Worm (Caenorhabditis elegans) whole organism, late embryonic: ENCODE measurements around the gene elo-7.

Experiments
- C08G9.2 ChIP-seq: sonication (generic microtip); optimal IDR thresholded peaks from 2 replicates; lab custom pipeline; 2016; ENCODE audit warnings: mild to moderate bottlenecking, missing genetic modification characterization, moderate library complexity, missing compliant biosample characterization
- C38D4.7 ChIP-seq: fragments of 200-800 bp; sonication (Bioruptor generic); optimal IDR thresholded peaks from 2 replicates; lab custom pipeline; 2018; ENCODE audit warnings: mild to moderate bottlenecking, missing genetic modification characterization, moderate library complexity, missing compliant biosample characterization
- F13H6.1 ChIP-seq: sonication (generic microtip); optimal IDR thresholded peaks from 2 replicates; lab custom pipeline; 2016; ENCODE audit warnings: missing genetic modification characterization, missing compliant biosample characterization
- K09A11.1 ChIP-seq: sonication (generic microtip); optimal IDR thresholded peaks from 2 replicates; lab custom pipeline; 2017; ENCODE audit warnings: antibody characterized with exemption, mild to moderate bottlenecking, missing genetic modification characterization, missing compliant biosample characterization; ENCODE audit not compliant: insufficient read depth
- ama-1 ChIP-seq: fragments of 150-350 bp; optimal IDR thresholded peaks from 2 replicates; lab custom pipeline; 2014
- ceh-14 ChIP-seq: sonication (generic microtip); optimal IDR thresholded peaks from 2 replicates; lab custom pipeline; 2016; ENCODE audit warnings: missing genotype, missing genetic modification characterization, missing compliant biosample characterization
- ceh-18 ChIP-seq: sonication (generic microtip); optimal IDR thresholded peaks from 2 replicates; lab custom pipeline; 2016; ENCODE audit warnings: missing genetic modification characterization, missing compliant biosample characterization
- ceh-30 ChIP-seq: fragments of 150-350 bp; optimal IDR thresholded peaks from 2 replicates; lab custom pipeline; 2014; ENCODE audit warnings: missing biosample characterization, missing genetic modification characterization
- ceh-34 ChIP-seq: sonication (generic microtip); optimal IDR thresholded peaks from 2 replicates; lab custom pipeline; 2016; ENCODE audit warnings: mild to moderate bottlenecking, missing genetic modification characterization, missing compliant biosample characterization
- ceh-45 ChIP-seq: fragments of 200-800 bp; sonication (Bioruptor generic); IDR thresholded peaks from 2 replicates; pipeline ENCODE4 v1.3.6; 2022; ENCODE audit warnings: missing genetic modification reagents, missing genetic modification characterization, missing compliant biosample characterization
- ceh-48 ChIP-seq: sonication (generic microtip); optimal IDR thresholded peaks from 2 replicates; lab custom pipeline; 2016; ENCODE audit warnings: missing genetic modification characterization, inconsistent platforms, missing compliant biosample characterization
- che-1 ChIP-seq: sonication (generic microtip); optimal IDR thresholded peaks from 2 replicates; lab custom pipeline; 2016; ENCODE audit warnings: mild to moderate bottlenecking, missing genetic modification characterization, missing compliant biosample characterization
- dmd-4 ChIP-seq: sonication (generic microtip); optimal IDR thresholded peaks from 2 replicates; lab custom pipeline; 2016; ENCODE audit warnings: borderline replicate concordance, missing genetic modification characterization, missing compliant biosample characterization
- elt-2 ChIP-seq: sonication (generic microtip); optimal IDR thresholded peaks from 2 replicates; lab custom pipeline; 2016; ENCODE audit warnings: missing genetic modification reagents, missing genetic modification characterization, missing compliant biosample characterization
- elt-4 ChIP-seq: sonication (generic microtip); optimal IDR thresholded peaks from 2 replicates; lab custom pipeline; 2016; ENCODE audit warnings: missing genetic modification characterization, missing compliant biosample characterization
- ets-4 ChIP-seq: sonication (generic microtip); optimal IDR thresholded peaks from 2 replicates; lab custom pipeline; 2016; ENCODE audit warnings: missing genetic modification characterization, missing compliant biosample characterization
- eyg-1 ChIP-seq: sonication (generic microtip); optimal IDR thresholded peaks from 2 replicates; lab custom pipeline; 2016; ENCODE audit warnings: missing genotype, missing genetic modification characterization, missing compliant biosample characterization
- fax-1 ChIP-seq: sonication (generic microtip); optimal IDR thresholded peaks from 2 replicates; lab custom pipeline; 2016; ENCODE audit warnings: missing genotype, missing genetic modification characterization, missing compliant biosample characterization
- fkh-10 ChIP-seq: fragments of 150-350 bp; optimal IDR thresholded peaks from 2 replicates; lab custom pipeline; 2014; ENCODE audit warnings: missing biosample characterization, missing genetic modification reagents, missing genetic modification characterization
- hlh-30 ChIP-seq: sonication (generic microtip); optimal IDR thresholded peaks from 2 replicates; lab custom pipeline; 2017; ENCODE audit warnings: antibody characterized with exemption, missing genetic modification characterization, missing compliant biosample characterization; ENCODE audit not compliant: insufficient read depth
- hlh-8 ChIP-seq: sonication (generic microtip); optimal IDR thresholded peaks from 2 replicates; lab custom pipeline; 2016; ENCODE audit warnings: missing genotype, missing genetic modification characterization, missing compliant biosample characterization
- lim-6 ChIP-seq: sonication (generic microtip); optimal IDR thresholded peaks from 2 replicates; lab custom pipeline; 2016; ENCODE audit warnings: missing genetic modification characterization, missing compliant biosample characterization
- nfya-1 ChIP-seq: sonication (generic microtip); optimal IDR thresholded peaks from 2 replicates; lab custom pipeline; 2017; ENCODE audit warnings: missing genetic modification characterization, mild to moderate bottlenecking, missing compliant biosample characterization, antibody characterized with exemption, moderate library complexity
- npax-4 ChIP-seq: sonication (generic microtip); optimal IDR thresholded peaks from 2 replicates; lab custom pipeline; 2016; ENCODE audit warnings: missing genetic modification characterization, missing compliant biosample characterization
- odd-2 ChIP-seq: sonication (generic microtip); optimal IDR thresholded peaks from 2 replicates; lab custom pipeline; 2017; ENCODE audit warnings: antibody characterized with exemption, mild to moderate bottlenecking, missing genetic modification characterization, missing compliant biosample characterization
- pag-3 ChIP-seq: sonication (generic microtip); optimal IDR thresholded peaks from 2 replicates; lab custom pipeline; 2016; ENCODE audit warnings: missing compliant biosample characterization, missing genetic modification characterization, borderline replicate concordance
- pax-1 ChIP-seq: fragments of 150-350 bp; optimal IDR thresholded peaks from 2 replicates; lab custom pipeline; 2014; ENCODE audit warnings: missing biosample characterization, missing genetic modification characterization
- pqm-1 ChIP-seq: sonication (generic microtip); optimal IDR thresholded peaks from 2 replicates; lab custom pipeline; 2016; ENCODE audit warnings: missing genetic modification characterization, missing compliant biosample characterization
- ref-2 ChIP-seq: sonication (generic microtip); optimal IDR thresholded peaks from 2 replicates; lab custom pipeline; 2016; ENCODE audit warnings: missing genetic modification characterization, missing compliant biosample characterization
- rnt-1 ChIP-seq: sonication (generic microtip); optimal IDR thresholded peaks from 2 replicates; lab custom pipeline; 2016; ENCODE audit warnings: missing genetic modification characterization, missing compliant biosample characterization
- syd-9 ChIP-seq: sonication (generic microtip); optimal IDR thresholded peaks from 2 replicates; lab custom pipeline; 2016; ENCODE audit warnings: mild to moderate bottlenecking, missing genetic modification characterization, moderate library complexity, missing compliant biosample characterization
- ttx-3 ChIP-seq: sonication (generic microtip); optimal IDR thresholded peaks from 2 replicates; lab custom pipeline; 2016; ENCODE audit warnings: missing genetic modification reagents, missing genetic modification characterization, missing compliant biosample characterization
- unc-55 ChIP-seq: sonication (generic microtip); optimal IDR thresholded peaks from 2 replicates; lab custom pipeline; 2017; ENCODE audit warnings: missing biosample characterization, missing genetic modification reagents, missing genetic modification characterization
- zip-5 ChIP-seq: sonication (generic microtip); optimal IDR thresholded peaks from 2 replicates; lab custom pipeline; 2016; ENCODE audit warnings: missing genetic modification characterization, missing compliant biosample characterization

elo-7 gene

ce11 chrIV:9537500-9537899 is 7.8 kb downstream of the elo-7 start:
- no peak for TF ChIP-seq F13H6.1 (tag; lab: Kevin White, UChicago)
- TF ChIP-seq elt-2 (tag; lab: Kevin White, UChicago), result peak; percentile 2

- peak; percentile 96 for TF ChIP-seq unc-55 (GFP tag; lab: Kevin White, UChicago)
- TF ChIP-seq ceh-48, result no peak
- TF ChIP-seq ceh-18 (tag; lab: Kevin White, UChicago), result peak; percentile 66
- peak; percentile 28 for TF ChIP-seq rnt-1 (tag; lab: Kevin White, UChicago)
- TF ChIP-seq zip-5, result no peak
- no peak for TF ChIP-seq C08G9.2 (tag; lab: Kevin White, UChicago)
- TF ChIP-seq hlh-8 (tag; lab: Kevin White, UChicago), result no peak
- no peak for TF ChIP-seq ama-1
- TF ChIP-seq hlh-30 (tag; lab: Kevin White, UChicago), result no peak
Measured at ce11 chrIV:9538214-9538613, 8.5 kb downstream of the elo-7 start.

ce11 chrIV:9540342-9540856 is 10.7 kb downstream of the elo-7 start, which contains the start of gene fbl-1:
Gene fbl-1 (plus strand): TSS chrIV:9540806.
- TF ChIP-seq ets-4 (tag; lab: Kevin White, UChicago), result no peak
- no peak for TF ChIP-seq C38D4.7
- TF ChIP-seq lim-6 (tag; lab: Kevin White, UChicago), result no peak
- no peak for TF ChIP-seq ceh-14 (tag; lab: Kevin White, UChicago)
- TF ChIP-seq elt-4 (tag; lab: Kevin White, UChicago), result no peak
- TF ChIP-seq ceh-45 (GFP tag; lab: Robert Waterston, UW), result no peak
- no peak for TF ChIP-seq nfya-1 (tag; lab: Kevin White, UChicago)
- TF ChIP-seq ref-2 (tag; lab: Kevin White, UChicago), result no peak
- TF ChIP-seq pax-1 (tag; lab: Kevin White, UChicago), result no peak
- no peak for TF ChIP-seq rnt-1 (tag; lab: Kevin White, UChicago)
- no peak for TF ChIP-seq K09A11.1
- no peak for TF ChIP-seq npax-4 (tag; lab: Kevin White, UChicago)
- TF ChIP-seq ttx-3 (tag; lab: Kevin White, UChicago), result no peak
- TF ChIP-seq eyg-1 (tag; lab: Kevin White, UChicago), result no peak
- TF ChIP-seq pqm-1 (tag; lab: Kevin White, UChicago), result no peak
- no peak for TF ChIP-seq dmd-4
- TF ChIP-seq unc-55 (GFP tag; lab: Kevin White, UChicago), result no peak
- no peak for TF ChIP-seq pag-3 (tag; lab: Kevin White, UChicago)
- TF ChIP-seq C08G9.2 (tag; lab: Kevin White, UChicago), result no peak

- no peak for TF ChIP-seq syd-9 (tag; lab: Kevin White, UChicago)
- no peak for TF ChIP-seq ceh-14 (tag; lab: Kevin White, UChicago)
- TF ChIP-seq fax-1 (tag; lab: Kevin White, UChicago), result no peak
- TF ChIP-seq ets-4 (tag; lab: Kevin White, UChicago), result no peak
- no peak for TF ChIP-seq pax-1 (tag; lab: Kevin White, UChicago)
- TF ChIP-seq C38D4.7, result no peak
- no peak for TF ChIP-seq odd-2 (tag; lab: Kevin White, UChicago)
- no peak for TF ChIP-seq fkh-10 (GFP tag; lab: Kevin White, UChicago)
- TF ChIP-seq che-1 (tag; lab: Kevin White, UChicago), result no peak
- TF ChIP-seq elt-2 (tag; lab: Kevin White, UChicago), result no peak
- no peak for TF ChIP-seq ceh-18 (tag; lab: Kevin White, UChicago)
- TF ChIP-seq K09A11.1, result no peak
- no peak for TF ChIP-seq ceh-34 (tag; lab: Kevin White, UChicago)
- no peak for TF ChIP-seq ceh-30 (tag; lab: Kevin White, UChicago)
Measured at ce11 chrIV:9545986-9546385, 16.2 kb downstream of the elo-7 start, which contains the start of gene T05A1.5. Gene T05A1.5 (plus strand): TSS chrIV:9546286.
